Worm (Caenorhabditis elegans) whole organism, L4/young adult: ENCODE data around the gene mes-4.

ENCODE experiments used
- W03F9.2 ChIP-seq: fragments of 150-350 bp; optimal IDR thresholded peaks from 2 replicates; lab custom pipeline; 2014; ENCODE audit warnings: missing biosample characterization, missing genetic modification characterization
- dao-5 ChIP-seq: sonication (generic microtip); optimal IDR thresholded peaks from 2 replicates; lab custom pipeline; 2016; ENCODE audit warnings: missing genotype, missing genetic modification characterization, moderate library complexity, missing compliant biosample characterization
- him-1 ChIP-seq: sonication (generic microtip); optimal IDR thresholded peaks from 2 replicates; lab custom pipeline; 2016; ENCODE audit warnings: missing genotype, missing genetic modification reagents, missing genetic modification characterization, missing compliant biosample characterization

DNA sequence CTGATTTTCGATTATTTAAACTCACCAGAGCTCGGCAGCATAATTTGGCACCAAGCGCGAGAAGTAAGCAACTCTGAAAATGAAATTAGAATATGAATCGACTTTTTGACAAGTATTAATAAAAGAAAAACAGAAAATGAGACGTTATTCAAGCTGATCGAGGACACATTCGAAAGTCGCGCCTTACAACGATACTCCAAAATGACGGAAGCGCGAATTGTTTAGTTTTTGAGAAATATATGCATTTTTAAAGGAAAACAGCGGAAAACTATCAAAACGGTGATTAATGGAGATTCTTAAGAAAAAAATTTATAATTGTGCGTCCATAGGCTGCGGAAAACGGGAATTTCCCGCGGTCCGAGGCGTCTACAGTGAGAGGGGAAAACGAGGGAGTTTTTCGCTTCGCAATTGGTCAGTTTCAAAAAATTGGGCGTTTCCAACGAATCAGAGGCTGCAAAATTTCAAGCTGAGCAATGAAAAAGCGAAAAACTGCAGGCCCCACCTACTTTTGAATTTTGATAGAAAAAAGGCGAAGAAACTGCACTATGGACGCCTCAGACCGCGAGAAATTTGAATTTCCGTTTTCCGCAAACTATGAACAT lies at the start of gene mes-4:
- TF ChIP-seq W03F9.2 (tag; lab: Kevin White, UChicago) (no peak), him-1 (tag; lab: Kevin White, UChicago) (no peak), dao-5 (tag; lab: Kevin White, UChicago) (no peak)
